Fruit fly (Drosophila melanogaster) whole organism, embryonic: Measurements from ENCODE around the gene mRpS7.

Experiments
- B-H2 ChIP-seq: fragments of 200-800 bp; sonication (Bioruptor generic); optimal IDR thresholded peaks from 2 replicates; lab custom pipeline; 2018; ENCODE audit warnings: missing biosample characterization, mild to moderate bottlenecking, missing genetic modification characterization
- CG11723 ChIP-seq: fragments of 200-800 bp; sonication (Bioruptor generic); optimal IDR thresholded peaks from 2 replicates; lab custom pipeline; 2017; ENCODE audit warnings: missing biosample characterization, mild to moderate bottlenecking, missing genetic modification characterization
- CG12104 ChIP-seq: fragments of 200-800 bp; sonication (Bioruptor generic); optimal IDR thresholded peaks from 3 replicates; lab custom pipeline; 2016; ENCODE audit warnings: missing biosample characterization, missing genetic modification characterization
- CG12744 ChIP-seq: fragments of 200-800 bp; sonication (Bioruptor generic); optimal IDR thresholded peaks from 2 replicates; lab custom pipeline; 2016; ENCODE audit warnings: missing biosample characterization, missing genetic modification characterization
- CG13287 ChIP-seq: fragments of 200-800 bp; sonication (Bioruptor generic); IDR thresholded peaks from 2 replicates; pipeline ENCODE4 v1.3.6; 2022; ENCODE audit warnings: missing biosample characterization, missing genetic modification characterization; ENCODE audit not compliant: partially characterized antibody
- CG14050 ChIP-seq: fragments of 200-800 bp; sonication (Bioruptor generic); IDR thresholded peaks from 3 replicates; pipeline ENCODE4 v1.3.6; 2022; ENCODE audit warnings: missing biosample characterization, missing genetic modification characterization
- CG15011 ChIP-seq: fragments of 200-800 bp; sonication (Bioruptor generic); optimal IDR thresholded peaks from 3 replicates; lab custom pipeline; 2018; ENCODE audit warnings: missing biosample characterization, mild to moderate bottlenecking, missing genetic modification characterization
- CG1603 ChIP-seq: fragments of 200-800 bp; sonication (Bioruptor generic); optimal IDR thresholded peaks from 2 replicates; lab custom pipeline; 2019; ENCODE audit warnings: missing biosample characterization, mild to moderate bottlenecking, missing genetic modification characterization, moderate library complexity
- CG16863 ChIP-seq: fragments of 200-800 bp; sonication (Bioruptor generic); optimal IDR thresholded peaks from 3 replicates; lab custom pipeline; 2016; ENCODE audit warnings: missing biosample characterization, missing genetic modification characterization
- CG17359 ChIP-seq: fragments of 200-800 bp; sonication (Bioruptor generic); optimal IDR thresholded peaks from 3 replicates; lab custom pipeline; 2018; ENCODE audit warnings: missing biosample characterization, mild to moderate bottlenecking, missing genetic modification characterization, moderate library complexity
- CG17612 ChIP-seq: fragments of 200-800 bp; sonication (Bioruptor generic); IDR thresholded peaks from 2 replicates; pipeline ENCODE4 v1.3.6; 2022; ENCODE audit warnings: missing biosample characterization, missing genetic modification characterization
- CG2116 ChIP-seq: fragments of 200-800 bp; sonication (Bioruptor generic); optimal IDR thresholded peaks from 3 replicates; lab custom pipeline; 2018; ENCODE audit warnings: missing biosample characterization, mild to moderate bottlenecking, missing genetic modification characterization
- CG2120 ChIP-seq: fragments of 200-800 bp; sonication (Bioruptor generic); optimal IDR thresholded peaks from 3 replicates; lab custom pipeline; 2016; ENCODE audit warnings: missing biosample characterization, missing genetic modification characterization
- CG30020 ChIP-seq: fragments of 200-800 bp; optimal IDR thresholded peaks from 2 replicates; lab custom pipeline; 2019; ENCODE audit warnings: missing biosample characterization, mild to moderate bottlenecking, missing genetic modification characterization, moderate library complexity
- CG3281 ChIP-seq: fragments of 200-800 bp; sonication (Bioruptor generic); optimal IDR thresholded peaks from 3 replicates; lab custom pipeline; 2017; ENCODE audit warnings: missing biosample characterization, mild to moderate bottlenecking, missing genetic modification characterization
- CG3726 ChIP-seq: fragments of 200-800 bp; sonication (Bioruptor generic); IDR thresholded peaks from 3 replicates; pipeline ENCODE4, ENCODE4 v1.3.6; 2022; ENCODE audit warnings: missing biosample characterization, missing genetic modification characterization
- CG4730 ChIP-seq: fragments of 200-800 bp; sonication (Bioruptor generic); IDR thresholded peaks from 2 replicates; pipeline ENCODE4 v1.3.6; 2022; ENCODE audit warnings: missing biosample characterization, missing genetic modification characterization
- CG5180 ChIP-seq: fragments of 200-800 bp; sonication (Bioruptor generic); optimal IDR thresholded peaks from 3 replicates; lab custom pipeline; 2017; ENCODE audit warnings: missing biosample characterization, missing genetic modification characterization, mild to moderate bottlenecking, moderate library complexity, missing genetic modification reagents
- CG6765 ChIP-seq: fragments of 200-800 bp; sonication (Bioruptor generic); optimal IDR thresholded peaks from 3 replicates; lab custom pipeline; 2017; ENCODE audit warnings: missing biosample characterization, mild to moderate bottlenecking, missing genetic modification characterization
- CG7271 ChIP-seq: fragments of 200-800 bp; sonication (Bioruptor generic); optimal IDR thresholded peaks from 2 replicates; lab custom pipeline; 2018; ENCODE audit warnings: missing biosample characterization, mild to moderate bottlenecking, missing genetic modification characterization, moderate library complexity
- CG8944 ChIP-seq: fragments of 200-800 bp; sonication (Bioruptor generic); optimal IDR thresholded peaks from 3 replicates; lab custom pipeline; 2016; ENCODE audit warnings: missing biosample characterization, missing genetic modification characterization
- CkIIα-i1 ChIP-seq: fragments of 200-800 bp; sonication (Bioruptor generic); IDR thresholded peaks from 2 replicates; pipeline ENCODE4 v1.3.6; 2022; ENCODE audit warnings: missing biosample characterization, missing genetic modification characterization
- E2f1 ChIP-seq: fragments of 200-800 bp; sonication (Bioruptor generic); IDR thresholded peaks from 2 replicates; pipeline ENCODE4 v1.3.6; 2022; ENCODE audit warnings: missing biosample characterization, missing genetic modification characterization
- Ets97D ChIP-seq: fragments of 200-800 bp; sonication (Bioruptor generic); optimal IDR thresholded peaks from 3 replicates; lab custom pipeline; 2016; ENCODE audit warnings: missing biosample characterization, missing genetic modification characterization
- HLH54F ChIP-seq: fragments of 200-800 bp; sonication (Bioruptor generic); optimal IDR thresholded peaks from 3 replicates; lab custom pipeline; 2016; ENCODE audit warnings: missing biosample characterization, missing genetic modification characterization
- Hr51 ChIP-seq, 2 experiments: fragments of 200-800 bp; sonication (Bioruptor generic); optimal IDR thresholded peaks; 2 replicates in 1 of 2; 3 replicates in 1 of 2; lab custom pipeline; 2016 to 2018; ENCODE audit warnings: missing biosample characterization in 2 of 2, missing genetic modification characterization in 2 of 2, mild to moderate bottlenecking in 1 of 2, moderate library complexity in 1 of 2
- Lpt ChIP-seq: fragments of >200 bp; optimal IDR thresholded peaks from 2 replicates; lab custom pipeline; 2018; ENCODE audit warnings: missing biosample characterization, missing genetic modification characterization
- NfI ChIP-seq: fragments of 200-800 bp; sonication (Bioruptor generic); optimal IDR thresholded peaks from 3 replicates; lab custom pipeline; 2018; ENCODE audit warnings: missing biosample characterization, mild to moderate bottlenecking, missing genetic modification characterization, moderate library complexity
- Poxn ChIP-seq: fragments of 200-800 bp; sonication (Bioruptor generic); IDR thresholded peaks from 2 replicates; pipeline ENCODE4 v1.3.6; 2022; ENCODE audit warnings: missing biosample characterization, missing genetic modification characterization
- Vsx1 ChIP-seq: fragments of 200-800 bp; sonication (Bioruptor generic); optimal IDR thresholded peaks from 2 replicates; lab custom pipeline; 2017; ENCODE audit warnings: missing biosample characterization, mild to moderate bottlenecking, missing genetic modification characterization, missing genetic modification reagents
- YL-1 ChIP-seq: fragments of 200-800 bp; sonication (Bioruptor generic); optimal IDR thresholded peaks from 3 replicates; lab custom pipeline; 2017; ENCODE audit warnings: missing biosample characterization, mild to moderate bottlenecking, missing genetic modification characterization
- ap ChIP-seq: fragments of 200-800 bp; sonication (Bioruptor generic); IDR thresholded peaks from 2 replicates; pipeline ENCODE4 v1.3.6; 2022; ENCODE audit warnings: missing biosample characterization, missing genetic modification characterization
- ara ChIP-seq: fragments of 200-800 bp; sonication (Bioruptor generic); IDR thresholded peaks from 2 replicates; pipeline ENCODE4 v1.3.6; 2022; ENCODE audit warnings: missing biosample characterization, missing genetic modification characterization
- ase ChIP-seq: fragments of 200-800 bp; sonication (Bioruptor generic); IDR thresholded peaks from 3 replicates; pipeline ENCODE4 v1.3.6; 2022; ENCODE audit warnings: missing biosample characterization, missing genetic modification characterization
- crc ChIP-seq: fragments of 200-800 bp; sonication (Bioruptor generic); optimal IDR thresholded peaks from 2 replicates; lab custom pipeline; 2016; ENCODE audit warnings: missing biosample characterization, missing genetic modification characterization
- crol ChIP-seq: fragments of 200-800 bp; sonication (Bioruptor generic); IDR thresholded peaks from 2 replicates; pipeline ENCODE4 v1.3.6; 2022; ENCODE audit warnings: missing biosample characterization, missing genetic modification characterization
- dati ChIP-seq: fragments of 200-800 bp; sonication (Bioruptor generic); IDR thresholded peaks from 2 replicates; pipeline ENCODE4 v1.3.6; 2022; ENCODE audit warnings: missing biosample characterization, missing genetic modification characterization
- dysf ChIP-seq: fragments of 200-800 bp; sonication (Bioruptor generic); IDR thresholded peaks from 3 replicates; pipeline ENCODE4 v1.3.6; 2022; ENCODE audit warnings: missing biosample characterization, missing genetic modification characterization
- esg ChIP-seq: fragments of 200-800 bp; sonication (Bioruptor generic); conservative IDR thresholded peaks from 2 replicates; pipeline ENCODE4 v1.3.6; 2022; ENCODE audit warnings: missing biosample characterization, missing genetic modification characterization
- gcm2 ChIP-seq: fragments of 200-800 bp; sonication (Bioruptor generic); optimal IDR thresholded peaks from 2 replicates; lab custom pipeline; 2016; ENCODE audit warnings: missing biosample characterization, missing genetic modification characterization
- hbn ChIP-seq: fragments of 200-800 bp; sonication (Bioruptor generic); IDR thresholded peaks from 2 replicates; pipeline ENCODE4 v1.3.6; 2022; ENCODE audit warnings: missing biosample characterization, missing genetic modification characterization; ENCODE audit not compliant: partially characterized antibody
- jumu ChIP-seq: fragments of 200-800 bp; sonication (Bioruptor generic); optimal IDR thresholded peaks from 3 replicates; lab custom pipeline; 2016; ENCODE audit warnings: missing biosample characterization, missing genetic modification characterization
- luna ChIP-seq: fragments of 200-800 bp; sonication (Bioruptor generic); optimal IDR thresholded peaks from 2 replicates; lab custom pipeline; 2016; ENCODE audit warnings: missing biosample characterization, missing genetic modification characterization
- nmo ChIP-seq: fragments of 200-800 bp; sonication (Bioruptor generic); optimal IDR thresholded peaks from 2 replicates; lab custom pipeline; 2018; ENCODE audit warnings: missing biosample characterization, mild to moderate bottlenecking, missing genetic modification characterization, moderate library complexity
- onecut ChIP-seq: fragments of 200-800 bp; sonication (Bioruptor generic); IDR thresholded peaks from 2 replicates; pipeline ENCODE4 v1.3.6; 2022; ENCODE audit warnings: missing biosample characterization, missing genetic modification characterization
- pum ChIP-seq: fragments of 200-800 bp; sonication (Bioruptor generic); optimal IDR thresholded peaks from 2 replicates; lab custom pipeline; 2016; ENCODE audit warnings: missing biosample characterization, missing genetic modification characterization
- pzg ChIP-seq: fragments of 200-800 bp; sonication (Bioruptor generic); optimal IDR thresholded peaks from 3 replicates; lab custom pipeline; 2018; ENCODE audit warnings: missing biosample characterization, mild to moderate bottlenecking, missing genetic modification characterization, moderate library complexity
- schlank ChIP-seq: fragments of 200-800 bp; sonication (Bioruptor generic); optimal IDR thresholded peaks from 2 replicates; lab custom pipeline; 2018; ENCODE audit warnings: missing biosample characterization, mild to moderate bottlenecking, missing genetic modification characterization
- scrt ChIP-seq: fragments of 200-800 bp; sonication (Bioruptor generic); optimal IDR thresholded peaks from 2 replicates; lab custom pipeline; 2018; ENCODE audit warnings: missing biosample characterization, mild to moderate bottlenecking, missing genetic modification characterization, moderate library complexity
- stwl ChIP-seq: fragments of 200-800 bp; sonication (Bioruptor generic); optimal IDR thresholded peaks from 3 replicates; lab custom pipeline; 2018; ENCODE audit warnings: missing biosample characterization, mild to moderate bottlenecking, missing genetic modification characterization, moderate library complexity
- tin ChIP-seq: fragments of 200-800 bp; sonication (Bioruptor generic); optimal IDR thresholded peaks from 3 replicates; lab custom pipeline; 2016; ENCODE audit warnings: missing biosample characterization, missing genetic modification characterization
- zen ChIP-seq: fragments of 200-800 bp; sonication (Bioruptor generic); optimal IDR thresholded peaks from 3 replicates; lab custom pipeline; 2018; ENCODE audit warnings: missing biosample characterization, mild to moderate bottlenecking, missing genetic modification characterization, moderate library complexity

mRpS7 gene

dm6 chr2L:10366525-10366924, 19.9 kb upstream of the mRpS7 start, which contains the start of gene CG5056 (continued):
- no peak for TF ChIP-seq CG17359 (tag; lab: Kevin White, UChicago)
- TF ChIP-seq HLH54F (GFP tag; lab: Kevin White, UChicago): no peak
- TF ChIP-seq scrt: no peak
- TF ChIP-seq jumu (GFP tag; lab: Kevin White, UChicago): no peak
- no peak for TF ChIP-seq CG2120
- no peak for TF ChIP-seq CG8944 (GFP tag; lab: Kevin White, UChicago)
- TF ChIP-seq CG2116 (GFP tag; lab: Kevin White, UChicago): peak; percentile 56
- no peak for TF ChIP-seq crc (GFP tag; lab: Kevin White, UChicago)
- peak; percentile 11 for TF ChIP-seq CG7271
- TF ChIP-seq CG13287 (GFP tag; lab: Robert Waterston, UW): 0 out of 2 replicates have a peak, but pooled peaks have one; percentile 39
- no peak for TF ChIP-seq CG6765 (GFP tag; lab: Kevin White, UChicago)
- TF ChIP-seq CG3726 (GFP tag; lab: Robert Waterston, UW): no peak
- TF ChIP-seq gcm2 (GFP tag; lab: Kevin White, UChicago): no peak
- TF ChIP-seq CG3281 (GFP tag; lab: Kevin White, UChicago): no peak
- no peak for TF ChIP-seq E2f1 (GFP tag; lab: Robert Waterston, UW)
- TF ChIP-seq CG14050 (GFP tag; lab: Robert Waterston, UW): no peak
- no peak for TF ChIP-seq onecut (GFP tag; lab: Robert Waterston, UW)
- TF ChIP-seq CG12744 (GFP tag; lab: Kevin White, UChicago): no peak
- TF ChIP-seq ap (GFP tag; lab: Robert Waterston, UW): no peak
- TF ChIP-seq CG12104: no peak
- TF ChIP-seq zen (tag; lab: Kevin White, UChicago): peak; percentile 41
- no peak for TF ChIP-seq B-H2 (GFP tag; lab: Kevin White, UChicago)
- TF ChIP-seq schlank (tag; lab: Kevin White, UChicago): no peak
- peak; percentile 28 for TF ChIP-seq NfI (GFP tag; lab: Kevin White, UChicago)
- TF ChIP-seq dati (GFP tag; lab: Robert Waterston, UW): no peak
- no peak for TF ChIP-seq luna (GFP tag; lab: Kevin White, UChicago)
- no peak for TF ChIP-seq Vsx1 (GFP tag; lab: Kevin White, UChicago)
- TF ChIP-seq hbn (GFP tag; lab: Robert Waterston, UW): no peak
- TF ChIP-seq esg (GFP tag; lab: Robert Waterston, UW): no peak
- TF ChIP-seq Poxn: no peak
- TF ChIP-seq Hr51 (GFP tag; optimal IDR thresholded peaks at IDR 0.05; lab: Kevin White, UChicago): no peak
- no peak for TF ChIP-seq CG5180 (GFP tag; lab: Kevin White, UChicago)
- TF ChIP-seq pzg (GFP tag; lab: Kevin White, UChicago): peak; percentile 88
- TF ChIP-seq stwl: peak; percentile 59
- TF ChIP-seq crol (GFP tag; lab: Robert Waterston, UW): no peak
- TF ChIP-seq, all 482 proteins: peak for 90

DNA sequence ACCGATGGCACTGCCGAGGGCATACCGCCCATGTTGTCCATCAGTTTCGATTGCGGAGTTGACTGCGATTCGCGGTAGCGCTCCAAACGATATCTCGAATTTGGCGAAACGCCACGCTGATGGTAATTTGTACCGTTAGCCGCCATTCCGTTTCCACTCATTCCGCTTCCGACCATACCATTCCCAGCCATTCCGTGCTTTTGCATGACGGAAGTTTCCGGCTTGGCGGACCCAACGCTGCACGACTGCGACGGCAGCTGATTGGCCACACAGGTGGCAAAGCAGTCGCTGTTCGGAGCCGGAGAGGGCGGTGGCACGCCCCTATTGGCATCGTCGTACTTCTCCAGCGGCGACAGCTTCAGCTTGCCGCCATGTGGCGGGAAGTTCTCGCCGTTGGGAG, 14.2 kb upstream of the mRpS7 start:
- TF ChIP-seq CG30020 (tag; lab: Kevin White, UChicago) (peak; percentile 49), pum (GFP tag; lab: Kevin White, UChicago) (no peak), dysf (GFP tag; lab: Robert Waterston, UW) (0 out of 3 replicates have a peak, but pooled peaks have one; percentile 28), CG12744 (GFP tag; lab: Kevin White, UChicago) (no peak), CG17612 (GFP tag; lab: Robert Waterston, UW) (0 out of 2 replicates have a peak, but pooled peaks have one; percentile 28), ara (GFP tag; lab: Robert Waterston, UW) (no peak), Lpt (no peak), CG16863 (no peak), nmo (GFP tag; lab: Kevin White, UChicago) (no peak), CG15011 (GFP tag; lab: Kevin White, UChicago) (no peak), CG1603 (tag; lab: Kevin White, UChicago) (peak; percentile 67), CG11723 (GFP tag; lab: Kevin White, UChicago) (peak; percentile 18), YL-1 (GFP tag; lab: Kevin White, UChicago) (no peak), ase (GFP tag; lab: Robert Waterston, UW) (0 out of 3 replicates have a peak, but pooled peaks have one; percentile 11), Ets97D (GFP tag; lab: Kevin White, UChicago) (peak; percentile 11), CG4730 (GFP tag; lab: Robert Waterston, UW) (no peak), tin (GFP tag; lab: Kevin White, UChicago) (no peak), onecut (GFP tag; lab: Robert Waterston, UW) (no peak), CkIIα-i1 (no peak)
